Worm (Caenorhabditis elegans) whole organism, young adult: ENCODE data around the gene daf-38.

Experiments used
- ama-1 ChIP-seq, 3 experiments: fragments of 150-350 bp in 1 of 3; sonication (generic microtip) in 2 of 3; optimal IDR thresholded peaks; 2 replicates each; lab custom pipeline; 2014 to 2018; ENCODE audit warnings: missing biosample characterization in 2 of 3, missing genetic modification characterization in 2 of 3, missing genetic modification reagents in 2 of 3
- cebp-1 ChIP-seq, 2 experiments: fragments of 200-800 bp in 1 of 2; sonication (Bioruptor generic) in 1 of 2; sonication (generic microtip) in 1 of 2; IDR thresholded peaks in 1 of 2; optimal IDR thresholded peaks in 1 of 2; 2 replicates each; pipeline versions ENCODE4 v1.3.6 to Lab custom; 2017 to 2022; ENCODE audit warnings: missing compliant biosample characterization in 2 of 2, missing genetic modification characterization in 2 of 2, mild to moderate bottlenecking in 1 of 2, missing genetic modification reagents in 1 of 2, moderate library complexity in 1 of 2
- tbx-9 ChIP-seq: sonication (generic microtip); optimal IDR thresholded peaks from 2 replicates; lab custom pipeline; 2016; ENCODE audit warnings: borderline replicate concordance, missing genetic modification characterization, inconsistent platforms, missing compliant biosample characterization

ce11 chrIV:15817490-15817889, 2.4 kb upstream of the daf-38 start:
- TF ChIP-seq tbx-9 (tag; lab: Kevin White, UChicago) (no peak), ama-1 (optimal IDR thresholded peaks at IDR 0.05; lab: Kevin White, UChicago) (no peak), ama-1 (GFP tag; optimal IDR thresholded peaks at IDR 0.05; lab: Kevin White, UChicago) (no peak), cebp-1 (GFP tag; IDR thresholded peaks at IDR 0.05; lab: Robert Waterston, UW) (no peak), cebp-1 (tag; optimal IDR thresholded peaks at IDR 0.05; lab: Kevin White, UChicago) (no peak)
